Worm (Caenorhabditis elegans) whole organism, L1 larva: Measurements from ENCODE around the gene try-13.

ENCODE experiments used
- fos-1 ChIP-seq: fragments of 150-350 bp; optimal IDR thresholded peaks from 2 replicates; lab custom pipeline; 2014; ENCODE audit warnings: missing biosample characterization, missing genetic modification characterization
- nhr-237 ChIP-seq: fragments of 150-350 bp; optimal IDR thresholded peaks from 2 replicates; lab custom pipeline; 2014; ENCODE audit warnings: missing biosample characterization, missing genetic modification characterization
- unc-130 ChIP-seq: fragments of 150-350 bp; optimal IDR thresholded peaks from 2 replicates; lab custom pipeline; 2017; ENCODE audit warnings: missing biosample characterization, missing genetic modification characterization, inconsistent platforms

- no peak for TF ChIP-seq unc-130 (tag; lab: Kevin White, UChicago)
- no peak for TF ChIP-seq nhr-237 (tag; lab: Kevin White, UChicago)
- no peak for TF ChIP-seq fos-1 (tag; lab: Kevin White, UChicago)
These were observed 9.5 kb downstream of the try-13 start, which contains the start of gene try-12 for ce11 chrV:7449303-7449827.
